Fruit fly (Drosophila melanogaster): Measurements from ENCODE around the gene Ras64B.

Gene Ras64B

DNA sequence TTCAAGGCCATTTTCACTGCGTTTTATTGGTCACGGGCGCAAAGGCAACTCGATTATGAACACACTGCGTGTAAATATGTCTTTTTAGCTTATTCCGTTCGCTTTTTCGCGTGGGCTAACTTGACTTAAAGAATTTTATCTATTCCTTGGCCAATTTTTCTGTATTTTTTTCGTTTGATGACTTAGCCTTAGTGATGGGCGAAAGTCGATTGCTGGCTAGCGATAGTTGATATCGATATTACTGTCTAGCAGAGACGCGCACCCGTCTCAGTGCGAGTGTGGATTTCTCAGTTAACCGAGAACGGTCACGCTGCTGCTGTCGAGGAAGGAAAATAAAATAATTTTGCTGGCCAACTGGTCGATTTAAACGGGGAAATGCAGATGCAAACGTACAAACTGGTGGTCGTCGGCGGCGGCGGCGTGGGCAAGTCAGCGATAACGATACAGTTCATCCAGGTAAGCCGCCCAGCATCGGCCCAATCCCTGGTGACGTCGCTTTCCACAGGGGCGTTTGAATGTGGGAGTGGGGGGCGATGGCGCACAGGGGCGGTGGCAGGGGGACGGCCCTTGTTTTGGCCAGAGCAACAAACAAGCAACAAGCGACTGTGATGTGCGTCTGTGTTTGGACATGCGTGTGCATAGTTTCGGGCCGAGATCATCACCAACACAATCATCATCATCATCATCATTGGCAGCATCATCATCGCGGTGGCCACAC, at the start of gene Ras64B, which contains the start of gene Rop (continued):
- TF ChIP-seq E2f1 (GFP tag; IDR thresholded peaks at IDR 0.05) (no peak), Atf-2 (GFP tag; optimal IDR thresholded peaks at IDR 0.05) (no peak), CG17829 (tag; optimal IDR thresholded peaks at IDR 0.05) (peak; percentile 56), nau (GFP tag; optimal IDR thresholded peaks at IDR 0.05) (no peak), Mes4 (GFP tag; optimal IDR thresholded peaks at IDR 0.05) (no peak), CG31224 (GFP tag; IDR thresholded peaks at IDR 0.05) (no peak), en (GFP tag; optimal IDR thresholded peaks at IDR 0.05) (no peak), Sox102F (GFP tag; optimal IDR thresholded peaks at IDR 0.05) (no peak), CG17568 (GFP tag; optimal IDR thresholded peaks at IDR 0.05) (no peak), cg (GFP tag; optimal IDR thresholded peaks at IDR 0.05) (peak; percentile 35), CG8944 (GFP tag; optimal IDR thresholded peaks at IDR 0.05) (no peak), Rx (GFP tag; IDR thresholded peaks at IDR 0.05) (no peak), CG4328 (GFP tag; optimal IDR thresholded peaks at IDR 0.05) (no peak), eyg (GFP tag; optimal IDR thresholded peaks at IDR 0.05) (no peak), CG3995 (GFP tag; optimal IDR thresholded peaks at IDR 0.05) (no peak), Doc2 (GFP tag; IDR thresholded peaks at IDR 0.05) (no peak), GATAe (GFP tag; conservative IDR thresholded peaks at IDR 0.05) (no peak), CG5180 (GFP tag; optimal IDR thresholded peaks at IDR 0.05) (no peak), fd96Cb (tag; optimal IDR thresholded peaks at IDR 0.05) (no peak), tio (GFP tag; optimal IDR thresholded peaks at IDR 0.05) (no peak), Fer2 (tag; optimal IDR thresholded peaks at IDR 0.05) (no peak), CG8089 (GFP tag; optimal IDR thresholded peaks at IDR 0.05) (no peak), mld (GFP tag; IDR thresholded peaks at IDR 0.05; ENCODE audit: partially characterized antibody) (peak; percentile 52; the same call in 1 of the 3 replicates), CG10565 (GFP tag; optimal IDR thresholded peaks at IDR 0.05) (no peak), CG13894 (tag; optimal IDR thresholded peaks at IDR 0.05) (peak; percentile 41), CG32772 (GFP tag; IDR thresholded peaks at IDR 0.05) (no peak; the same call in 1 of the 2 replicates), az2 (GFP tag; optimal IDR thresholded peaks at IDR 0.05) (no peak), CG16779 (GFP tag; IDR thresholded peaks at IDR 0.05) (no peak), CG17612 (GFP tag; IDR thresholded peaks at IDR 0.05) (no peak), yki (optimal IDR thresholded peaks at IDR 0.05) (no peak), Mad (GFP tag; optimal IDR thresholded peaks at IDR 0.05) (no peak), pfk (GFP tag; optimal IDR thresholded peaks at IDR 0.05) (no peak), pum (GFP tag; optimal IDR thresholded peaks at IDR 0.05) (no peak), Stat92E (GFP tag; optimal IDR thresholded peaks at IDR 0.05) (peak in 1 of 3 experiments; percentile 74), Spps (tag; optimal IDR thresholded peaks at IDR 0.05) (no peak), chinmo (GFP tag; IDR thresholded peaks at IDR 0.05; ENCODE audit: partially characterized antibody) (0 out of 4 replicates have a peak, but pooled peaks have one; percentile 63), HLH54F (GFP tag; optimal IDR thresholded peaks at IDR 0.05) (peak; percentile 32), Dbx (GFP tag; IDR thresholded peaks at IDR 0.05) (peak; percentile 19; the same call in 1 of the 3 replicates), hb (GFP tag; IDR thresholded peaks at IDR 0.05; ENCODE audit: partially characterized antibody) (0 out of 3 replicates have a peak, but pooled peaks have one; percentile 57), TFAM (GFP tag; optimal IDR thresholded peaks at IDR 0.05) (no peak), Hand (GFP tag; optimal IDR thresholded peaks at IDR 0.05) (no peak), CG3726 (GFP tag; IDR thresholded peaks at IDR 0.05) (no peak), bcd (GFP tag; optimal IDR thresholded peaks at IDR 0.05) (no peak), Fer1 (GFP tag; optimal IDR thresholded peaks at IDR 0.05) (peak; percentile 66), tna (GFP tag; IDR thresholded peaks at IDR 0.05; ENCODE audit: partially characterized antibody) (peak; percentile 65), CG13624 (GFP tag; optimal IDR thresholded peaks at IDR 0.05) (peak; percentile 43), CG4730 (GFP tag; IDR thresholded peaks at IDR 0.05) (no peak), Neu2 (GFP tag; optimal IDR thresholded peaks at IDR 0.05; ENCODE audit: borderline replicate concordance) (no peak), prd (optimal IDR thresholded peaks at IDR 0.05) (no peak), prd (GFP tag; IDR thresholded peaks at IDR 0.05) (no peak)

All from whole organism, embryonic.